Fruit fly (Drosophila melanogaster) whole organism, adult: ENCODE measurements around the gene CG6059.

Experiments
- CG11617 ChIP-seq: fragments of 200-800 bp; sonication (Bioruptor generic); optimal IDR thresholded peaks from 2 replicates; lab custom pipeline; 2017; ENCODE audit warnings: mild to moderate bottlenecking, missing biosample characterization, missing genetic modification reagents, missing genetic modification characterization
- CG12768 ChIP-seq: fragments of 200-800 bp; sonication (Bioruptor generic); optimal IDR thresholded peaks from 2 replicates; lab custom pipeline; 2017; ENCODE audit warnings: missing biosample characterization, missing genetic modification characterization, mild to moderate bottlenecking, moderate library complexity, missing genetic modification reagents
- CG14711 ChIP-seq: fragments of 200-800 bp; sonication (Bioruptor generic); optimal IDR thresholded peaks from 2 replicates; lab custom pipeline; 2018; ENCODE audit warnings: missing biosample characterization, mild to moderate bottlenecking, missing genetic modification characterization, moderate library complexity
- CG1620 ChIP-seq: fragments of 200-800 bp; sonication (Bioruptor generic); optimal IDR thresholded peaks from 2 replicates; lab custom pipeline; 2016; ENCODE audit warnings: missing biosample characterization, missing genetic modification characterization
- CG33017 ChIP-seq: fragments of 200-800 bp; sonication (Bioruptor generic); optimal IDR thresholded peaks from 2 replicates; lab custom pipeline; 2018; ENCODE audit warnings: missing biosample characterization, mild to moderate bottlenecking, missing genetic modification characterization, moderate library complexity
- CG5204 ChIP-seq: fragments of 200-800 bp; sonication (Bioruptor generic); optimal IDR thresholded peaks from 2 replicates; lab custom pipeline; 2016; ENCODE audit warnings: missing biosample characterization, missing genetic modification characterization
- CG7045 ChIP-seq: fragments of 200-800 bp; sonication (Bioruptor generic); optimal IDR thresholded peaks from 2 replicates; lab custom pipeline; 2017; ENCODE audit warnings: missing biosample characterization, mild to moderate bottlenecking, missing genetic modification characterization
- CG7101 ChIP-seq: fragments of 200-800 bp; sonication (Bioruptor generic); optimal IDR thresholded peaks from 2 replicates; lab custom pipeline; 2018; ENCODE audit warnings: missing biosample characterization, mild to moderate bottlenecking, missing genetic modification characterization, moderate library complexity
- Clk ChIP-seq: fragments of 200-800 bp; sonication (Bioruptor generic); optimal IDR thresholded peaks from 2 replicates; lab custom pipeline; 2017; ENCODE audit warnings: missing biosample characterization, missing genetic modification characterization
- Crg-1 ChIP-seq: fragments of 200-800 bp; sonication (Bioruptor generic); optimal IDR thresholded peaks from 2 replicates; lab custom pipeline; 2016; ENCODE audit warnings: missing biosample characterization, missing genetic modification characterization
- Hr96 ChIP-seq: fragments of 200-800 bp; sonication (Bioruptor generic); optimal IDR thresholded peaks from 2 replicates; lab custom pipeline; 2016; ENCODE audit warnings: missing biosample characterization, missing genetic modification characterization
- Mnt ChIP-seq: fragments of 200-800 bp; sonication (Bioruptor generic); optimal IDR thresholded peaks from 2 replicates; lab custom pipeline; 2016; ENCODE audit warnings: missing biosample characterization, mild to moderate bottlenecking, missing genetic modification characterization
- bab1 ChIP-seq: fragments of 200-800 bp; sonication (Bioruptor generic); optimal IDR thresholded peaks from 3 replicates; lab custom pipeline; 2019; ENCODE audit warnings: missing biosample characterization, mild to moderate bottlenecking, missing genetic modification characterization, moderate library complexity
- cic ChIP-seq: fragments of 200-800 bp; sonication (Bioruptor generic); optimal IDR thresholded peaks from 2 replicates; lab custom pipeline; 2017; ENCODE audit warnings: missing biosample characterization, mild to moderate bottlenecking, missing genetic modification characterization, moderate library complexity
- cnc ChIP-seq, 2 experiments: fragments of >200 bp; optimal IDR thresholded peaks; 2 replicates each; lab custom pipeline; 2017
- kay ChIP-seq: fragments of 200-800 bp; sonication (Bioruptor generic); peaks from one replicate; lab custom pipeline; 2016; ENCODE audit warnings: missing biosample characterization, missing genetic modification characterization, borderline replicate concordance
- ovo ChIP-seq: fragments of 200-800 bp; sonication (Bioruptor generic); optimal IDR thresholded peaks from 2 replicates; lab custom pipeline; 2016; ENCODE audit warnings: missing biosample characterization, missing genetic modification characterization
- pad ChIP-seq: fragments of 200-800 bp; sonication (Bioruptor generic); optimal IDR thresholded peaks from 3 replicates; lab custom pipeline; 2017; ENCODE audit warnings: missing biosample characterization, missing genetic modification characterization, mild to moderate bottlenecking, moderate library complexity, missing genetic modification reagents
- tj ChIP-seq: fragments of 200-800 bp; sonication (Bioruptor generic); optimal IDR thresholded peaks from 3 replicates; lab custom pipeline; 2017; ENCODE audit warnings: missing biosample characterization, mild to moderate bottlenecking, missing genetic modification characterization, moderate library complexity
- toe ChIP-seq: fragments of 200-800 bp; sonication (Bioruptor generic); optimal IDR thresholded peaks from 2 replicates; lab custom pipeline; 2016; ENCODE audit warnings: missing biosample characterization, missing genetic modification characterization

The CG6059 gene

dm6 chr3R:27124588-27124987 is at the start of gene CG6059:
Gene CG6059, minus strand, starts transcription at chr3R:27124688.
- no peak for TF ChIP-seq Clk (GFP tag; lab: Kevin White, UChicago)
- no peak for TF ChIP-seq CG12768 (GFP tag; lab: Kevin White, UChicago)
- no peak for TF ChIP-seq CG1620 (GFP tag; lab: Kevin White, UChicago)
- no peak for TF ChIP-seq cic (GFP tag; lab: Kevin White, UChicago)
- TF ChIP-seq CG7045 (GFP tag; lab: Kevin White, UChicago) = no peak
- no peak for TF ChIP-seq ovo (GFP tag; lab: Kevin White, UChicago)
- TF ChIP-seq cnc (optimal IDR thresholded peaks at IDR 0.05; lab: Kevin White, UChicago) = no peak
- TF ChIP-seq Mnt (GFP tag; lab: Kevin White, UChicago) = no peak
- no peak for TF ChIP-seq CG11617 (GFP tag; lab: Kevin White, UChicago)
- TF ChIP-seq pad (GFP tag; lab: Kevin White, UChicago) = no peak
- TF ChIP-seq Hr96 (GFP tag; lab: Kevin White, UChicago) = no peak
- TF ChIP-seq kay (GFP tag; lab: Kevin White, UChicago) = no peak
- TF ChIP-seq bab1 = no peak
- no peak for TF ChIP-seq CG5204 (GFP tag; lab: Kevin White, UChicago)
- no peak for TF ChIP-seq tj (GFP tag; lab: Kevin White, UChicago)
- no peak for TF ChIP-seq toe (GFP tag; lab: Kevin White, UChicago)
- TF ChIP-seq CG14711 (tag; lab: Kevin White, UChicago) = no peak
- no peak for TF ChIP-seq CG33017 (tag; lab: Kevin White, UChicago)

- TF ChIP-seq bab1 (no peak), kay (GFP tag; lab: Kevin White, UChicago) (no peak), CG7101 (tag; lab: Kevin White, UChicago) (no peak), CG7045 (GFP tag; lab: Kevin White, UChicago) (no peak), toe (GFP tag; lab: Kevin White, UChicago) (no peak), cnc (optimal IDR thresholded peaks at IDR 0.05; lab: Kevin White, UChicago) (no peak), Hr96 (GFP tag; lab: Kevin White, UChicago) (no peak), CG1620 (GFP tag; lab: Kevin White, UChicago) (no peak), Mnt (GFP tag; lab: Kevin White, UChicago) (no peak), Crg-1 (no peak), Clk (GFP tag; lab: Kevin White, UChicago) (no peak), ovo (GFP tag; lab: Kevin White, UChicago) (no peak), CG5204 (GFP tag; lab: Kevin White, UChicago) (no peak), CG14711 (tag; lab: Kevin White, UChicago) (no peak)
These were observed 46.7 kb upstream of the CG6059 start for dm6 chr3R:27171153-27171552.

- TF ChIP-seq CG5204 (GFP tag; lab: Kevin White, UChicago) (no peak), Clk (GFP tag; lab: Kevin White, UChicago) (no peak), Hr96 (GFP tag; lab: Kevin White, UChicago) (no peak), cic (GFP tag; lab: Kevin White, UChicago) (no peak), pad (GFP tag; lab: Kevin White, UChicago) (no peak), tj (GFP tag; lab: Kevin White, UChicago) (no peak), CG1620 (GFP tag; lab: Kevin White, UChicago) (no peak), toe (GFP tag; lab: Kevin White, UChicago) (no peak), Crg-1 (no peak), cnc (optimal IDR thresholded peaks at IDR 0.05; lab: Kevin White, UChicago) (no peak), CG7101 (tag; lab: Kevin White, UChicago) (no peak), CG33017 (tag; lab: Kevin White, UChicago) (no peak), kay (GFP tag; lab: Kevin White, UChicago) (no peak), bab1 (no peak), CG14711 (tag; lab: Kevin White, UChicago) (no peak)
These were observed 42.9 kb upstream of the CG6059 start for dm6 chr3R:27167350-27167749.

- TF ChIP-seq CG7045 (GFP tag; lab: Kevin White, UChicago) = no peak
- TF ChIP-seq kay (GFP tag; lab: Kevin White, UChicago) = peak; percentile 62
- peak; percentile 59 for TF ChIP-seq bab1
These were observed 41.0 kb upstream of the CG6059 start, which contains the start of the genes CG34293 and spn-D for dm6 chr3R:27165416-27165982. Gene CG34293, minus strand, starts transcription at chr3R:27165575. Gene spn-D, plus strand, starts transcription at chr3R:27165716.

dm6 chr3R:27162824-27163223 is 38.3 kb upstream of the CG6059 start, which contains the start of gene ppk31:
Gene ppk31, plus strand, starts transcription at chr3R:27163124.
- TF ChIP-seq cnc (optimal IDR thresholded peaks at IDR 0.05; lab: Kevin White, UChicago) = no peak
- no peak for TF ChIP-seq CG1620 (GFP tag; lab: Kevin White, UChicago)
- TF ChIP-seq cic (GFP tag; lab: Kevin White, UChicago) = no peak
- no peak for TF ChIP-seq ovo (GFP tag; lab: Kevin White, UChicago)
- no peak for TF ChIP-seq Hr96 (GFP tag; lab: Kevin White, UChicago)
- no peak for TF ChIP-seq CG7045 (GFP tag; lab: Kevin White, UChicago)
- TF ChIP-seq CG33017 (tag; lab: Kevin White, UChicago) = no peak
- TF ChIP-seq Clk (GFP tag; lab: Kevin White, UChicago) = no peak

dm6 chr3R:27160858-27161257 is 36.4 kb upstream of the CG6059 start, which contains the start of gene CG5909:
Gene CG5909, plus strand, starts transcription at chr3R:27161158.
- TF ChIP-seq Crg-1 (no peak), CG12768 (GFP tag; lab: Kevin White, UChicago) (no peak), pad (GFP tag; lab: Kevin White, UChicago) (no peak), Clk (GFP tag; lab: Kevin White, UChicago) (no peak)
